Fruit fly (Drosophila melanogaster): ENCODE data around the gene CG4896.

CG4896 gene

dm6 chr2L:1157357-1157678 is 20.2 kb upstream of the CG4896 start:
- TF ChIP-seq CG17801 (GFP tag; optimal IDR thresholded peaks at IDR 0.05; ENCODE audit: partially characterized antibody), result no peak

- TF ChIP-seq CG17801 (GFP tag; optimal IDR thresholded peaks at IDR 0.05; ENCODE audit: partially characterized antibody), result no peak
Observed at dm6 chr2L:1157679-1158518, 19.6 kb upstream of the CG4896 start, which contains the start of gene capt. TSS of gene capt (minus strand) at chr2L:1158262.

- TF ChIP-seq CG17801 (GFP tag; optimal IDR thresholded peaks at IDR 0.05; ENCODE audit: partially characterized antibody), result no peak
Observed at dm6 chr2L:1158519-1159319, 18.8 kb upstream of the CG4896 start, which contains the start of gene Tango14. TSS of gene Tango14 (plus strand) at chr2L:1158661.

- TF ChIP-seq CG17801 (GFP tag; optimal IDR thresholded peaks at IDR 0.05; ENCODE audit: partially characterized antibody), result no peak
Observed at dm6 chr2L:1163538-1164143, 13.8 kb upstream of the CG4896 start, which contains the start of gene CG5080. TSS of gene CG5080 (minus strand) at chr2L:1163886.

- peak; percentile 2 for TF ChIP-seq CG17801 (GFP tag; optimal IDR thresholded peaks at IDR 0.05; ENCODE audit: partially characterized antibody)
Observed at dm6 chr2L:1164294-1164693, 13.2 kb upstream of the CG4896 start, which contains the start of gene IntS14. TSS of gene IntS14 (plus strand) at chr2L:1164443.

- TF ChIP-seq CG17801 (GFP tag; optimal IDR thresholded peaks at IDR 0.05; ENCODE audit: partially characterized antibody), result no peak
Observed at dm6 chr2L:1166326-1166725, 11.2 kb upstream of the CG4896 start, which contains the start of gene CG14341. TSS of gene CG14341 (plus strand) at chr2L:1166506.

- TF ChIP-seq CG17801 (GFP tag; optimal IDR thresholded peaks at IDR 0.05; ENCODE audit: partially characterized antibody), result peak; percentile 69
Observed at dm6 chr2L:1169867-1170415, 7.5 kb upstream of the CG4896 start, which contains the start of the genes CG31922 and Plap. TSS of gene CG31922 (plus strand) at chr2L:1170181. TSS of gene Plap (minus strand) at chr2L:1170365.

dm6 chr2L:1172704-1173107 is 4.8 kb upstream of the CG4896 start, which contains the start of the genes Charon and CG4887:
TSS of gene Charon (minus strand) at chr2L:1172805.
TSS of gene CG4887 (plus strand) at chr2L:1173009.
- TF ChIP-seq CG17801 (GFP tag; optimal IDR thresholded peaks at IDR 0.05; ENCODE audit: partially characterized antibody), result peak; percentile 50

- TF ChIP-seq CG17801 (GFP tag; optimal IDR thresholded peaks at IDR 0.05; ENCODE audit: partially characterized antibody), result no peak
Observed at dm6 chr2L:1183799-1184198, 6.3 kb downstream of the CG4896 start, which contains the start of the genes CG5126 and Tgt. TSS of gene CG5126 (minus strand) at chr2L:1184020. TSS of gene Tgt (plus strand) at chr2L:1184065.

- TF ChIP-seq CG17801 (GFP tag; optimal IDR thresholded peaks at IDR 0.05; ENCODE audit: partially characterized antibody), result peak; percentile 71
Observed at dm6 chr2L:1185642-1186497, 8.4 kb downstream of the CG4896 start, which contains the start of gene CG5001. TSS of gene CG5001 (plus strand) at chr2L:1185757.

- TF ChIP-seq CG17801 (GFP tag; optimal IDR thresholded peaks at IDR 0.05; ENCODE audit: partially characterized antibody), result no peak
Observed at dm6 chr2L:1199166-1199565, 21.7 kb downstream of the CG4896 start, which contains the start of the genes CG5139 and CG43348. TSS of gene CG5139 (minus strand) at chr2L:1199266. TSS of gene CG43348 (plus strand) at chr2L:1199412.

- no peak for TF ChIP-seq CG17801 (GFP tag; optimal IDR thresholded peaks at IDR 0.05; ENCODE audit: partially characterized antibody)
Observed at dm6 chr2L:1199912-1200721, 22.6 kb downstream of the CG4896 start, which contains the start of the genes CG43349 and CG5011. TSS of gene CG43349 (plus strand) at chr2L:1200205. TSS of gene CG5011 (plus strand) at chr2L:1200671.

Measured in ovary, adult (tissue).